Worm (Caenorhabditis elegans) whole organism, L2 larva: ENCODE results near the gene klo-1.

Experiments
- ZK546.5 ChIP-seq: sonication (generic microtip); optimal IDR thresholded peaks from 2 replicates; lab custom pipeline; 2017; ENCODE audit warnings: missing biosample characterization, missing genetic modification characterization
- ama-1 ChIP-seq: fragments of 150-350 bp; optimal IDR thresholded peaks from 2 replicates; lab custom pipeline; 2018; ENCODE audit warnings: inconsistent platforms
- ceh-82 ChIP-seq: fragments of 150-350 bp; optimal IDR thresholded peaks from 2 replicates; lab custom pipeline; 2014; ENCODE audit warnings: missing biosample characterization, missing genetic modification characterization
- nhr-10 ChIP-seq: sonication (generic microtip); optimal IDR thresholded peaks from 2 replicates; lab custom pipeline; 2017; ENCODE audit warnings: missing biosample characterization, missing genetic modification characterization
- nhr-11 ChIP-seq: fragments of 150-350 bp; optimal IDR thresholded peaks from 2 replicates; lab custom pipeline; 2014; ENCODE audit warnings: missing biosample characterization, missing genetic modification characterization
- nhr-237 ChIP-seq: fragments of 150-350 bp; optimal IDR thresholded peaks from 2 replicates; lab custom pipeline; 2014; ENCODE audit warnings: missing biosample characterization, missing genetic modification characterization
- nhr-77 ChIP-seq: fragments of 150-350 bp; optimal IDR thresholded peaks from 2 replicates; lab custom pipeline; 2014; ENCODE audit warnings: missing biosample characterization, missing genetic modification characterization
- skn-1 ChIP-seq: sonication (generic microtip); optimal IDR thresholded peaks from 2 replicates; lab custom pipeline; 2017; ENCODE audit warnings: missing biosample characterization, missing genetic modification characterization
- unc-62 ChIP-seq: fragments of 150-350 bp; optimal IDR thresholded peaks from 2 replicates; lab custom pipeline; 2014; ENCODE audit warnings: missing biosample characterization, missing genetic modification reagents, missing genetic modification characterization
- ztf-1 ChIP-seq: fragments of 200-800 bp; sonication (Bioruptor generic); conservative IDR thresholded peaks from 2 replicates; pipeline ENCODE4 v1.3.6; 2022; ENCODE audit warnings: missing genetic modification characterization, missing compliant biosample characterization
- ztf-4 ChIP-seq: fragments of 150-350 bp; optimal IDR thresholded peaks from 2 replicates; lab custom pipeline; 2014; ENCODE audit warnings: missing biosample characterization, missing genetic modification characterization

ce11 chrIV:7791821-7792446 is 43.9 kb upstream of the klo-1 start, which contains the start of gene C33H5.13:
- TF ChIP-seq ZK546.5 (no peak), nhr-77 (no peak), nhr-237 (no peak), unc-62 (GFP tag; lab: Kevin White, UChicago) (no peak), ama-1 (lab: Kevin White, UChicago) (no peak), skn-1 (peak; percentile 35), nhr-10 (no peak), ztf-4 (tag; lab: Kevin White, UChicago) (no peak), ceh-82 (no peak), nhr-11 (tag; lab: Kevin White, UChicago) (no peak), ztf-1 (no peak)
